Fruit fly (Drosophila melanogaster) whole organism, embryonic: ENCODE data around the gene CG9581.

Experiments used
- Antp ChIP-seq: fragments of 200-800 bp; sonication (Bioruptor generic); optimal IDR thresholded peaks from 3 replicates; lab custom pipeline; 2016; ENCODE audit warnings: missing biosample characterization, missing genetic modification characterization
- CG10267 ChIP-seq: fragments of 200-800 bp; sonication (Bioruptor generic); optimal IDR thresholded peaks from 2 replicates; lab custom pipeline; 2018; ENCODE audit warnings: missing biosample characterization, mild to moderate bottlenecking, missing genetic modification characterization, moderate library complexity
- CG11723 ChIP-seq: fragments of 200-800 bp; sonication (Bioruptor generic); optimal IDR thresholded peaks from 2 replicates; lab custom pipeline; 2017; ENCODE audit warnings: missing biosample characterization, mild to moderate bottlenecking, missing genetic modification characterization
- CG12104 ChIP-seq: fragments of 200-800 bp; sonication (Bioruptor generic); optimal IDR thresholded peaks from 3 replicates; lab custom pipeline; 2016; ENCODE audit warnings: missing biosample characterization, missing genetic modification characterization
- CG13123 ChIP-seq: fragments of 200-800 bp; sonication (Bioruptor generic); optimal IDR thresholded peaks from 2 replicates; lab custom pipeline; 2016; ENCODE audit warnings: missing biosample characterization, missing genetic modification characterization
- CG14710 ChIP-seq: fragments of 200-800 bp; sonication (Bioruptor generic); optimal IDR thresholded peaks from 3 replicates; lab custom pipeline; 2019; ENCODE audit warnings: missing biosample characterization, mild to moderate bottlenecking, missing genetic modification characterization, moderate library complexity
- CG15479 ChIP-seq: fragments of 200-800 bp; sonication (Bioruptor generic); optimal IDR thresholded peaks from 3 replicates; lab custom pipeline; 2019; ENCODE audit warnings: missing biosample characterization, mild to moderate bottlenecking, missing genetic modification characterization, moderate library complexity
- CG15514 ChIP-seq: fragments of 200-800 bp; sonication (Bioruptor generic); optimal IDR thresholded peaks from 3 replicates; lab custom pipeline; 2017; ENCODE audit warnings: missing biosample characterization, missing genetic modification characterization, mild to moderate bottlenecking, moderate library complexity, missing genetic modification reagents
- CG15696 ChIP-seq: fragments of 200-800 bp; sonication (Bioruptor generic); optimal IDR thresholded peaks from 2 replicates; lab custom pipeline; 2019; ENCODE audit warnings: missing biosample characterization, mild to moderate bottlenecking, missing genetic modification characterization, moderate library complexity
- CG16813 ChIP-seq: fragments of 200-800 bp; sonication (Bioruptor generic); IDR thresholded peaks from 3 replicates; pipeline ENCODE4 v1.3.6; 2022; ENCODE audit warnings: missing biosample characterization, missing genetic modification characterization; ENCODE audit not compliant: partially characterized antibody
- CG17385 ChIP-seq: fragments of 200-800 bp; sonication (Bioruptor generic); optimal IDR thresholded peaks from 3 replicates; lab custom pipeline; 2018; ENCODE audit warnings: missing biosample characterization, mild to moderate bottlenecking, missing genetic modification characterization
- CG17802 ChIP-seq: fragments of 200-800 bp; sonication (Bioruptor generic); optimal IDR thresholded peaks from 2 replicates; lab custom pipeline; 2018; ENCODE audit warnings: missing biosample characterization, mild to moderate bottlenecking, missing genetic modification characterization, moderate library complexity
- CG17829 ChIP-seq: fragments of 200-800 bp; optimal IDR thresholded peaks from 2 replicates; lab custom pipeline; 2019; ENCODE audit warnings: missing biosample characterization, mild to moderate bottlenecking, missing genetic modification characterization, moderate library complexity
- CG1792 ChIP-seq: fragments of 200-800 bp; sonication (Bioruptor generic); optimal IDR thresholded peaks from 2 replicates; lab custom pipeline; 2016; ENCODE audit warnings: missing biosample characterization, missing genetic modification characterization
- CG2199 ChIP-seq: fragments of 200-800 bp; sonication (Bioruptor generic); IDR thresholded peaks from 3 replicates; pipeline ENCODE4 v1.3.6; 2022; ENCODE audit warnings: missing biosample characterization, missing genetic modification characterization
- CG31441 ChIP-seq: fragments of 200-800 bp; sonication (Bioruptor generic); IDR thresholded peaks from 2 replicates; pipeline ENCODE4 v1.3.6; 2022; ENCODE audit warnings: missing biosample characterization, missing genetic modification characterization
- CG3281 ChIP-seq: fragments of 200-800 bp; sonication (Bioruptor generic); optimal IDR thresholded peaks from 3 replicates; lab custom pipeline; 2017; ENCODE audit warnings: missing biosample characterization, mild to moderate bottlenecking, missing genetic modification characterization
- CG34422 ChIP-seq: fragments of 200-800 bp; sonication (Bioruptor generic); IDR thresholded peaks from 3 replicates; pipeline ENCODE4 v1.3.6; 2022; ENCODE audit warnings: missing biosample characterization, missing genetic modification characterization
- CG4854 ChIP-seq: fragments of 200-800 bp; sonication (Bioruptor generic); optimal IDR thresholded peaks from 2 replicates; lab custom pipeline; 2016; ENCODE audit warnings: missing biosample characterization, missing genetic modification characterization, inconsistent platforms
- CG5245 ChIP-seq: fragments of 200-800 bp; sonication (Bioruptor generic); optimal IDR thresholded peaks from 3 replicates; lab custom pipeline; 2016; ENCODE audit warnings: missing biosample characterization, missing genetic modification characterization
- CG6854 ChIP-seq: fragments of 200-800 bp; sonication (Bioruptor generic); optimal IDR thresholded peaks from 3 replicates; lab custom pipeline; 2017; ENCODE audit warnings: missing biosample characterization, mild to moderate bottlenecking, missing genetic modification characterization
- CG7987 ChIP-seq: fragments of 200-800 bp; sonication (Bioruptor generic); optimal IDR thresholded peaks from 2 replicates; lab custom pipeline; 2018; ENCODE audit warnings: missing biosample characterization, mild to moderate bottlenecking, missing genetic modification characterization, moderate library complexity
- CG8478 ChIP-seq: fragments of >200 bp; optimal IDR thresholded peaks from 2 replicates; lab custom pipeline; 2018
- CG9215 ChIP-seq: fragments of 200-800 bp; sonication (Bioruptor generic); IDR thresholded peaks from 2 replicates; pipeline ENCODE4 v1.3.6; 2022; ENCODE audit warnings: missing biosample characterization, missing genetic modification characterization
- Dll ChIP-seq: fragments of 200-800 bp; sonication (Bioruptor generic); IDR thresholded peaks from 4 replicates; pipeline ENCODE4 v1.3.6; 2022; ENCODE audit warnings: missing biosample characterization, missing genetic modification characterization; ENCODE audit not compliant: partially characterized antibody
- Fer1 ChIP-seq: fragments of 200-800 bp; sonication (Bioruptor generic); optimal IDR thresholded peaks from 2 replicates; lab custom pipeline; 2017; ENCODE audit warnings: missing biosample characterization, mild to moderate bottlenecking, missing genetic modification characterization
- Hand ChIP-seq: fragments of 200-800 bp; sonication (Bioruptor generic); optimal IDR thresholded peaks from 2 replicates; lab custom pipeline; 2017; ENCODE audit warnings: mild to moderate bottlenecking, missing biosample characterization, missing genetic modification reagents, missing genetic modification characterization
- Hr39 ChIP-seq: fragments of >200 bp; optimal IDR thresholded peaks from 2 replicates; lab custom pipeline; 2017
- NFAT ChIP-seq: fragments of 200-800 bp; sonication (Bioruptor generic); IDR thresholded peaks from 2 replicates; pipeline ENCODE4 v1.3.6; 2022; ENCODE audit warnings: missing biosample characterization, missing genetic modification characterization
- NK7.1 ChIP-seq: fragments of 200-800 bp; sonication (Bioruptor generic); optimal IDR thresholded peaks from 3 replicates; lab custom pipeline; 2016; ENCODE audit warnings: missing biosample characterization, missing genetic modification characterization
- Neu2 ChIP-seq: fragments of 200-800 bp; sonication (Bioruptor generic); optimal IDR thresholded peaks from 3 replicates; lab custom pipeline; 2016; ENCODE audit warnings: missing biosample characterization, missing genetic modification characterization, borderline replicate concordance
- Nf-YB ChIP-seq: fragments of 200-800 bp; sonication (Bioruptor generic); optimal IDR thresholded peaks from 3 replicates; lab custom pipeline; 2019; ENCODE audit warnings: missing biosample characterization, mild to moderate bottlenecking, missing genetic modification characterization, moderate library complexity
- Opbp ChIP-seq: fragments of 200-800 bp; sonication (Bioruptor generic); IDR thresholded peaks from 3 replicates; pipeline ENCODE4 v1.3.6; 2022; ENCODE audit warnings: missing biosample characterization, missing genetic modification characterization; ENCODE audit not compliant: partially characterized antibody
- ac ChIP-seq: fragments of 200-800 bp; sonication (Bioruptor generic); optimal IDR thresholded peaks from 3 replicates; lab custom pipeline; 2017; ENCODE audit warnings: missing biosample characterization, mild to moderate bottlenecking, missing genetic modification characterization
- aop ChIP-seq: fragments of 200-800 bp; sonication (Bioruptor generic); IDR thresholded peaks from 2 replicates; pipeline ENCODE4 v1.3.6; 2022; ENCODE audit warnings: missing biosample characterization, missing genetic modification characterization
- ara ChIP-seq: fragments of 200-800 bp; sonication (Bioruptor generic); IDR thresholded peaks from 2 replicates; pipeline ENCODE4 v1.3.6; 2022; ENCODE audit warnings: missing biosample characterization, missing genetic modification characterization
- bab2 ChIP-seq: fragments of 200-800 bp; sonication (Bioruptor generic); optimal IDR thresholded peaks from 2 replicates; lab custom pipeline; 2016; ENCODE audit warnings: missing biosample characterization, missing genetic modification characterization
- caup ChIP-seq: fragments of 200-800 bp; sonication (Bioruptor generic); optimal IDR thresholded peaks from 3 replicates; lab custom pipeline; 2017; ENCODE audit warnings: missing biosample characterization, mild to moderate bottlenecking, missing genetic modification characterization, moderate library complexity; ENCODE audit not compliant: severe bottlenecking
- grau ChIP-seq: fragments of 200-800 bp; optimal IDR thresholded peaks from 3 replicates; lab custom pipeline; 2019; ENCODE audit warnings: missing biosample characterization, mild to moderate bottlenecking, missing genetic modification characterization, moderate library complexity
- gsb ChIP-seq: fragments of 200-800 bp; sonication (Bioruptor generic); IDR thresholded peaks from 2 replicates; pipeline ENCODE4 v1.3.6; 2022; ENCODE audit warnings: missing biosample characterization, missing genetic modification characterization
- hb ChIP-seq: fragments of 200-800 bp; sonication (Bioruptor generic); IDR thresholded peaks from 3 replicates; pipeline ENCODE4 v1.3.6; 2022; ENCODE audit warnings: missing biosample characterization, missing genetic modification characterization; ENCODE audit not compliant: partially characterized antibody
- knrl ChIP-seq: fragments of 200-800 bp; sonication (Bioruptor generic); IDR thresholded peaks from 3 replicates; pipeline ENCODE4 v1.3.6; 2022; ENCODE audit warnings: missing biosample characterization, missing genetic modification characterization; ENCODE audit not compliant: partially characterized antibody
- nau ChIP-seq: fragments of 200-800 bp; sonication (Bioruptor generic); optimal IDR thresholded peaks from 3 replicates; lab custom pipeline; 2017; ENCODE audit warnings: missing biosample characterization, mild to moderate bottlenecking, missing genetic modification characterization, missing genetic modification reagents
- onecut ChIP-seq: fragments of 200-800 bp; sonication (Bioruptor generic); IDR thresholded peaks from 2 replicates; pipeline ENCODE4 v1.3.6; 2022; ENCODE audit warnings: missing biosample characterization, missing genetic modification characterization
- salm ChIP-seq: fragments of 200-800 bp; sonication (Bioruptor generic); optimal IDR thresholded peaks from 2 replicates; lab custom pipeline; 2018; ENCODE audit warnings: missing biosample characterization, mild to moderate bottlenecking, missing genetic modification characterization
- sima ChIP-seq: fragments of 200-800 bp; sonication (Bioruptor generic); optimal IDR thresholded peaks from 2 replicates; lab custom pipeline; 2016; ENCODE audit warnings: missing biosample characterization, missing genetic modification characterization
- ssp ChIP-seq: fragments of 200-800 bp; sonication (Bioruptor generic); IDR thresholded peaks from 2 replicates; pipeline ENCODE4 v1.3.6; 2022; ENCODE audit warnings: missing biosample characterization, missing genetic modification characterization
- tgo ChIP-seq: fragments of 200-800 bp; sonication (Bioruptor generic); IDR thresholded peaks from 3 replicates; pipeline ENCODE4 v1.3.6; 2022; ENCODE audit warnings: missing biosample characterization, missing genetic modification characterization
- wdn ChIP-seq: fragments of 200-800 bp; sonication (Bioruptor generic); IDR thresholded peaks from 2 replicates; pipeline ENCODE4 v1.3.6; 2022; ENCODE audit warnings: missing biosample characterization, missing genetic modification characterization
- zf30C ChIP-seq: fragments of 200-800 bp; sonication (Bioruptor generic); optimal IDR thresholded peaks from 3 replicates; lab custom pipeline; 2018; ENCODE audit warnings: missing biosample characterization, mild to moderate bottlenecking, missing genetic modification characterization

Gene CG9581

DNA sequence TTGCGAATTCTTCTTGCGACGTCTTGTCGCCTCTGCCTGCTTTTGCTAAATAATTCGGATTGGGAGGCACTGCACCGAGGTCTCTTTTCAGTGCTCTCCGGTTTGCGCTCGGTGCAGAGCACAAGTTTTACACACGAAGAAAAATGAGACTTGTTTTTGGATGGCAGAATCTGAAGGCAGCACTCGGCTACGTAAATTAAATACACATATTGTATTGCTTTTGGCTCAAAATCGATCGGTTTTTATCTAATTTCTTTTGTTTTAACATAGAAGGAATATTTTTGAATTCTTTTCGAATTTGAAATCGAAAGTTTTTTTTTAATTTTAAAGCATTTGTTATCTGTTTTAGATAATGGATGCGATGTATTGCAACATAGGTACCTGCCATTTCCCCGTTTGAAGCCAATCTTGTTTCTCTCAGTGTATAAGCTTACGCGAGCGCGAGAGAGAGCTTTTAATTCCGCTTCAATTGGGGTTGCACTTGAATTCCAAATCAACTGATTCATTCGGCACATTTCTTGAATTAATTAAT is 3.7 kb upstream of the CG9581 start, which contains the start of gene AnxB10 (continued):
- TF ChIP-seq CG11723 (GFP tag; lab: Kevin White, UChicago) (peak; percentile 26), CG9215 (peak; percentile 29; the same call in 1 of the 2 replicates), NFAT (GFP tag; lab: Robert Waterston, UW) (no peak), gsb (GFP tag; lab: Robert Waterston, UW) (no peak), CG17385 (GFP tag; lab: Kevin White, UChicago) (peak; percentile 39), caup (GFP tag; lab: Kevin White, UChicago) (peak; percentile 54), CG34422 (GFP tag; lab: Robert Waterston, UW) (peak; percentile 46; the same call in 1 of the 3 replicates), Fer1 (GFP tag; lab: Kevin White, UChicago) (peak; percentile 76), CG3281 (GFP tag; lab: Kevin White, UChicago) (peak; percentile 75), CG17802 (tag; lab: Kevin White, UChicago) (no peak), bab2 (GFP tag; lab: Kevin White, UChicago) (peak; percentile 31), CG15479 (GFP tag; lab: Kevin White, UChicago) (no peak), Opbp (no peak), zf30C (GFP tag; lab: Kevin White, UChicago) (no peak), ara (GFP tag; lab: Robert Waterston, UW) (0 out of 2 replicates have a peak, but pooled peaks have one; percentile 22), knrl (GFP tag; lab: Robert Waterston, UW) (no peak), CG17829 (tag; lab: Kevin White, UChicago) (peak; percentile 58), grau (tag; lab: Kevin White, UChicago) (peak; percentile 49), CG4854 (peak; percentile 24), CG31441 (GFP tag; lab: Robert Waterston, UW) (peak; percentile 64), CG10267 (tag; lab: Kevin White, UChicago) (peak; percentile 46), CG14710 (tag; lab: Kevin White, UChicago) (peak; percentile 39), nau (no peak), CG12104 (GFP tag; lab: Kevin White, UChicago) (peak; percentile 42), Dll (GFP tag; lab: Robert Waterston, UW) (no peak), hb (GFP tag; lab: Robert Waterston, UW) (no peak), sima (GFP tag; lab: Kevin White, UChicago) (no peak), salm (tag; lab: Kevin White, UChicago) (peak; percentile 5), CG6854 (GFP tag; lab: Kevin White, UChicago) (peak; percentile 60), Nf-YB (GFP tag; lab: Kevin White, UChicago) (peak; percentile 11), wdn (GFP tag; lab: Robert Waterston, UW) (no peak), Neu2 (no peak), CG15696 (tag; lab: Kevin White, UChicago) (no peak), CG1792 (GFP tag; lab: Kevin White, UChicago) (peak; percentile 76), CG8478 (lab: Kevin White, UChicago) (no peak), CG13123 (GFP tag; lab: Kevin White, UChicago) (no peak), CG5245 (GFP tag; lab: Kevin White, UChicago) (peak; percentile 26), NK7.1 (no peak), CG16813 (GFP tag; lab: Robert Waterston, UW) (no peak), Hr39 (no peak), CG15514 (GFP tag; lab: Kevin White, UChicago) (peak; percentile 34), aop (GFP tag; lab: Robert Waterston, UW) (no peak), ssp (GFP tag; lab: Robert Waterston, UW) (peak; percentile 53), Hand (GFP tag; lab: Kevin White, UChicago) (peak; percentile 7), onecut (GFP tag; lab: Robert Waterston, UW) (peak; percentile 43), CG2199 (GFP tag; lab: Robert Waterston, UW) (no peak), tgo (GFP tag; lab: Robert Waterston, UW) (peak; percentile 68), CG7987 (GFP tag; lab: Kevin White, UChicago) (no peak), ac (no peak), Antp (GFP tag; lab: Kevin White, UChicago) (no peak)
